Worm (Caenorhabditis elegans): ENCODE results near the gene F58G1.3.

ce11 chrII:12965138-12965537 is 37.0 kb upstream of the F58G1.3 start:
- TF ChIP-seq fos-1 (tag; optimal IDR thresholded peaks at IDR 0.05), result no peak
- no peak for TF ChIP-seq nhr-25 (tag; optimal IDR thresholded peaks at IDR 0.05)
- no peak for TF ChIP-seq ZK546.5 (tag; optimal IDR thresholded peaks at IDR 0.05)
- no peak for TF ChIP-seq ztf-4 (tag; optimal IDR thresholded peaks at IDR 0.05)
- TF ChIP-seq unc-62 (GFP tag; optimal IDR thresholded peaks at IDR 0.05), result no peak
- TF ChIP-seq elt-3 (tag; optimal IDR thresholded peaks at IDR 0.05), result no peak
- no peak for TF ChIP-seq nhr-12 (tag; optimal IDR thresholded peaks at IDR 0.05)
- no peak for TF ChIP-seq snpc-4 (tag; optimal IDR thresholded peaks at IDR 0.05)
- TF ChIP-seq sma-3 (GFP tag; optimal IDR thresholded peaks at IDR 0.05), result no peak
- TF ChIP-seq elt-1 (tag; optimal IDR thresholded peaks at IDR 0.05), result peak; percentile 75

All from whole organism, L2 larva.